Worm (Caenorhabditis elegans) whole organism, L1 larva: ENCODE measurements around the gene zip-1.
"Not testable (repeated sequence)": the region's sequence is repeated elsewhere in the genome, so short reads cannot be mapped to it uniquely, and the experiment has no call there.

Experiments used
- Y116A8C.19 ChIP-seq: sonication (generic microtip); optimal IDR thresholded peaks from 2 replicates; lab custom pipeline; 2016; ENCODE audit warnings: missing compliant biosample characterization, missing genetic modification characterization, borderline replicate concordance
- aly-2 ChIP-seq: fragments of 150-350 bp; optimal IDR thresholded peaks from 2 replicates; lab custom pipeline; 2014; ENCODE audit warnings: missing biosample characterization, missing genetic modification characterization
- dsc-1 ChIP-seq: sonication (generic microtip); optimal IDR thresholded peaks from 2 replicates; lab custom pipeline; 2016; ENCODE audit warnings: mild to moderate bottlenecking, missing genetic modification characterization, missing compliant biosample characterization
- efl-1 ChIP-seq, 4 experiments: fragments of 150-350 bp; optimal IDR thresholded peaks in 3 of 4; peaks in 1 of 4; 1 replicate in 1 of 4; 2 replicates in 3 of 4; lab custom pipeline; 2014; ENCODE audit warnings: missing biosample characterization in 2 of 4, missing genetic modification characterization in 2 of 4, missing genetic modification reagents in 2 of 4
- efl-3 ChIP-seq: fragments of 200-800 bp; sonication (Bioruptor generic); optimal IDR thresholded peaks from 2 replicates; lab custom pipeline; 2018; ENCODE audit warnings: mild to moderate bottlenecking, missing genetic modification characterization, missing compliant biosample characterization
- egl-27 ChIP-seq, 2 experiments: fragments of 150-350 bp in 1 of 2; sonication (generic microtip); optimal IDR thresholded peaks; 3 replicates each; lab custom pipeline; 2017 to 2018; ENCODE audit warnings: missing biosample characterization in 2 of 2, missing genetic modification characterization in 2 of 2, missing genetic modification reagents in 2 of 2
- fkh-8 ChIP-seq: sonication (generic microtip); optimal IDR thresholded peaks from 2 replicates; lab custom pipeline; 2016; ENCODE audit warnings: mild to moderate bottlenecking, missing genetic modification characterization, missing compliant biosample characterization
- grh-1 ChIP-seq: fragments of 200-800 bp; sonication (Bioruptor generic); IDR thresholded peaks from 2 replicates; pipeline ENCODE4 v1.3.6; 2022; ENCODE audit warnings: missing genetic modification reagents, missing genetic modification characterization, missing compliant biosample characterization
- hlh-4 ChIP-seq: sonication (generic microtip); optimal IDR thresholded peaks from 2 replicates; lab custom pipeline; 2016; ENCODE audit warnings: mild to moderate bottlenecking, missing genetic modification characterization, missing compliant biosample characterization
- lin-35 ChIP-seq, 2 experiments: fragments of 150-350 bp; optimal IDR thresholded peaks; 2 replicates each; lab custom pipeline; 2014; ENCODE audit warnings: missing biosample characterization in 2 of 2, missing genetic modification characterization in 2 of 2, missing genetic modification reagents in 2 of 2
- nhr-47 ChIP-seq: sonication (generic microtip); optimal IDR thresholded peaks from 2 replicates; lab custom pipeline; 2016; ENCODE audit warnings: mild to moderate bottlenecking, missing genetic modification characterization, moderate library complexity, missing compliant biosample characterization
- snpc-4 ChIP-seq: fragments of 150-350 bp; optimal IDR thresholded peaks from 2 replicates; lab custom pipeline; 2014; ENCODE audit warnings: missing biosample characterization, missing genetic modification characterization
- tlp-1 ChIP-seq: fragments of 150-350 bp; optimal IDR thresholded peaks from 2 replicates; lab custom pipeline; 2014; ENCODE audit warnings: missing biosample characterization, missing genetic modification characterization
- unc-62 ChIP-seq: fragments of 150-350 bp; optimal IDR thresholded peaks from 2 replicates; lab custom pipeline; 2014; ENCODE audit warnings: missing biosample characterization, missing genetic modification reagents, missing genetic modification characterization
- ztf-11 ChIP-seq, 2 experiments: sonication (generic microtip); optimal IDR thresholded peaks; 2 replicates each; lab custom pipeline; 2016 to 2017; ENCODE audit warnings: missing genetic modification characterization in 2 of 2, missing biosample characterization in 1 of 2, missing compliant biosample characterization in 1 of 2

zip-1 gene

ce11 chrIII:12377198-12377662, 43.7 kb downstream of the zip-1 start, which contains the start of gene pph-4.2 (continued):
- TF ChIP-seq nhr-47 (tag; lab: Kevin White, UChicago), result peak; percentile 49
- TF ChIP-seq fkh-8 (tag; lab: Kevin White, UChicago), result no peak
- no peak for TF ChIP-seq ztf-11 (tag; optimal IDR thresholded peaks at IDR 0.05; lab: Kevin White, UChicago)
- TF ChIP-seq aly-2 (tag; lab: Kevin White, UChicago), result no peak
- TF ChIP-seq grh-1 (GFP tag; lab: Robert Waterston, UW), result no peak
- no peak for TF ChIP-seq unc-62
- TF ChIP-seq dsc-1, result peak; percentile 15
- TF ChIP-seq egl-27 (tag; optimal IDR thresholded peaks at IDR 0.05; lab: Kevin White, UChicago), result no peak

ce11 chrIII:12383709-12384108, 50.2 kb downstream of the zip-1 start, which contains the start of gene Y49E10.4:
Y49E10.4 (minus strand) TSS chrIII:12383809.
- TF ChIP-seq lin-35 (GFP tag; optimal IDR thresholded peaks at IDR 0.05; lab: Kevin White, UChicago); efl-1 (optimal IDR thresholded peaks at IDR 0.05; lab: Kevin White, UChicago); efl-1 (GFP tag; optimal IDR thresholded peaks at IDR 0.05 in 1 of 2; lab: Kevin White, UChicago); hlh-4: not testable (repeated sequence)

ce11 chrIII:12386597-12386996, 53.1 kb downstream of the zip-1 start, which contains the start of gene Y49E10.30:
Y49E10.30 (plus strand) TSS chrIII:12386897.
- TF ChIP-seq grh-1 (GFP tag; lab: Robert Waterston, UW); snpc-4; Y116A8C.19 (tag; lab: Kevin White, UChicago): not testable (repeated sequence)
- TF ChIP-seq, all 84 proteins: peak for 0; not testable (repeated sequence) for 84

- TF ChIP-seq efl-3 (GFP tag; lab: Kevin White, UChicago), result no peak
- no peak for TF ChIP-seq efl-1 (optimal IDR thresholded peaks at IDR 0.05; lab: Kevin White, UChicago)
- peak in 1 of 2 experiments; percentile 27 for TF ChIP-seq efl-1 (GFP tag; optimal IDR thresholded peaks at IDR 0.05 in 1 of 2; lab: Kevin White, UChicago)
- TF ChIP-seq tlp-1 (tag; lab: Kevin White, UChicago), result no peak
Measured at ce11 chrIII:12388106-12388505, 54.6 kb downstream of the zip-1 start.
